Worm (Caenorhabditis elegans) whole organism, L1 larva: ENCODE measurements around the gene R03G8.6.

ENCODE experiments used
- ceh-82 ChIP-seq, 3 experiments: fragments of 150-350 bp in 1 of 3; sonication (generic microtip) in 2 of 3; optimal IDR thresholded peaks; 2 replicates each; lab custom pipeline; 2014 to 2017; ENCODE audit warnings: missing biosample characterization in 3 of 3, missing genetic modification characterization in 3 of 3
- dpl-1 ChIP-seq, 3 experiments: fragments of 150-350 bp in 2 of 3; sonication (generic microtip) in 1 of 3; optimal IDR thresholded peaks; 2 replicates each; lab custom pipeline; 2014 to 2017; ENCODE audit warnings: missing biosample characterization in 3 of 3, missing genetic modification characterization in 3 of 3, missing genetic modification reagents in 3 of 3
- hpl-2 ChIP-seq: fragments of 150-350 bp; optimal IDR thresholded peaks from 2 replicates; lab custom pipeline; 2014; ENCODE audit warnings: missing biosample characterization, missing genetic modification reagents, missing genetic modification characterization
- lin-14 ChIP-seq: fragments of 200-800 bp; sonication (Bioruptor generic); optimal IDR thresholded peaks from 2 replicates; lab custom pipeline; 2018; ENCODE audit warnings: mild to moderate bottlenecking, missing genetic modification characterization, moderate library complexity, missing compliant biosample characterization
- mab-9 ChIP-seq: fragments of 200-800 bp; sonication (Bioruptor generic); IDR thresholded peaks from 2 replicates; pipeline ENCODE4 v1.3.6; 2022; ENCODE audit warnings: missing genetic modification reagents, missing genetic modification characterization, missing compliant biosample characterization
- unc-62 ChIP-seq: fragments of 150-350 bp; optimal IDR thresholded peaks from 2 replicates; lab custom pipeline; 2014; ENCODE audit warnings: missing biosample characterization, missing genetic modification reagents, missing genetic modification characterization

DNA sequence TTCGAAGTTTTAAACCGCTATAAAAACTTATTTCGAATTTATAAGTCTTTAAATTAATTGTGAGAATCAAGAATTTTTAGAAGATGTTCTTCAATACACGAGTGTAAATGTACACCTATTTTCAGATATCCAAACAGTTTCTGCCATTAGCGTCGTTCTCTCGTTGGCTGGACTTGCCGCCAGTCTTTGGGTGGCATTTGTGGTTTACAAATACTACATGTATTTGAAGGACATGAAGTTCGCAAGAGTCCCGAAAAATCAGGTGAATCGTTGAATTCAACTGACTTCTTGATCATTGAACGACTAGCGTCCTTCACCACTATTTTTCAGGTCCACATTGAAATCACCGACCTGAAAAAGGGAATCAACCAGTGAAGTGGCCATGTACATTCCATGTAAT, 15.4 kb upstream of the R03G8.6 start:
- TF ChIP-seq hpl-2 (GFP tag; lab: Kevin White, UChicago), result no peak
- no peak for TF ChIP-seq lin-14 (GFP tag; lab: Kevin White, UChicago)
- TF ChIP-seq unc-62, result no peak
- TF ChIP-seq dpl-1 (GFP tag; optimal IDR thresholded peaks at IDR 0.05; lab: Kevin White, UChicago), result no peak
- no peak for TF ChIP-seq mab-9 (GFP tag; lab: Robert Waterston, UW)
- no peak for TF ChIP-seq ceh-82 (tag; optimal IDR thresholded peaks at IDR 0.05; lab: Kevin White, UChicago)
